Fruit fly (Drosophila melanogaster) whole organism, embryonic: ENCODE measurements around the gene msl-3.

Experiments
- ATbp ChIP-seq: fragments of 200-800 bp; sonication (Bioruptor generic); optimal IDR thresholded peaks from 2 replicates; lab custom pipeline; 2017; ENCODE audit warnings: missing biosample characterization, mild to moderate bottlenecking, missing genetic modification characterization, missing genetic modification reagents
- B-H2 ChIP-seq: fragments of 200-800 bp; sonication (Bioruptor generic); optimal IDR thresholded peaks from 2 replicates; lab custom pipeline; 2018; ENCODE audit warnings: missing biosample characterization, mild to moderate bottlenecking, missing genetic modification characterization
- CG10267 ChIP-seq: fragments of 200-800 bp; sonication (Bioruptor generic); optimal IDR thresholded peaks from 2 replicates; lab custom pipeline; 2018; ENCODE audit warnings: missing biosample characterization, mild to moderate bottlenecking, missing genetic modification characterization, moderate library complexity
- CG10543 ChIP-seq: fragments of 200-800 bp; sonication (Bioruptor generic); optimal IDR thresholded peaks from 3 replicates; lab custom pipeline; 2017; ENCODE audit warnings: missing biosample characterization, mild to moderate bottlenecking, missing genetic modification characterization, moderate library complexity
- CG11093 ChIP-seq: fragments of 200-800 bp; sonication (Bioruptor generic); IDR thresholded peaks from 3 replicates; pipeline ENCODE4 v1.3.6; 2022; ENCODE audit warnings: missing biosample characterization, missing genetic modification characterization
- CG11695 ChIP-seq: fragments of 200-800 bp; sonication (Bioruptor generic); IDR thresholded peaks from 3 replicates; pipeline ENCODE4 v1.3.6; 2022; ENCODE audit warnings: missing biosample characterization, missing genetic modification characterization
- CG13123 ChIP-seq: fragments of 200-800 bp; sonication (Bioruptor generic); optimal IDR thresholded peaks from 2 replicates; lab custom pipeline; 2016; ENCODE audit warnings: missing biosample characterization, missing genetic modification characterization
- CG30403 ChIP-seq: fragments of 200-800 bp; sonication (Bioruptor generic); optimal IDR thresholded peaks from 3 replicates; lab custom pipeline; 2016; ENCODE audit warnings: missing biosample characterization, missing genetic modification characterization
- CG3995 ChIP-seq: fragments of 200-800 bp; sonication (Bioruptor generic); optimal IDR thresholded peaks from 3 replicates; lab custom pipeline; 2016; ENCODE audit warnings: missing biosample characterization, missing genetic modification characterization
- CG5953 ChIP-seq: fragments of 200-800 bp; sonication (Bioruptor generic); IDR thresholded peaks from 2 replicates; pipeline ENCODE4 v1.3.6; 2022; ENCODE audit warnings: missing biosample characterization, missing genetic modification characterization
- CG6689 ChIP-seq: fragments of 200-800 bp; sonication (Bioruptor generic); IDR thresholded peaks from 2 replicates; pipeline ENCODE4 v1.3.6; 2022; ENCODE audit warnings: missing biosample characterization, missing genetic modification characterization
- CG6813 ChIP-seq: fragments of 200-800 bp; sonication (Bioruptor generic); optimal IDR thresholded peaks from 2 replicates; lab custom pipeline; 2017; ENCODE audit warnings: missing biosample characterization, missing genetic modification characterization, mild to moderate bottlenecking, moderate library complexity, missing genetic modification reagents
- CG7839 ChIP-seq: fragments of 200-800 bp; sonication (Bioruptor generic); optimal IDR thresholded peaks from 3 replicates; lab custom pipeline; 2018; ENCODE audit warnings: missing biosample characterization, mild to moderate bottlenecking, missing genetic modification characterization, moderate library complexity
- D19A ChIP-seq: fragments of 200-800 bp; optimal IDR thresholded peaks from 3 replicates; lab custom pipeline; 2019; ENCODE audit warnings: missing biosample characterization, mild to moderate bottlenecking, missing genetic modification characterization, moderate library complexity
- Dfd ChIP-seq, 2 experiments: fragments of >200 bp; optimal IDR thresholded peaks; 2 replicates each; lab custom pipeline; 2017; ENCODE audit warnings: missing biosample characterization in 2 of 2, missing genetic modification characterization in 2 of 2
- Eip74EF ChIP-seq, 2 experiments: fragments of 200-800 bp in 1 of 2; fragments of >200 bp in 1 of 2; sonication (Bioruptor generic) in 1 of 2; optimal IDR thresholded peaks; 2 replicates each; lab custom pipeline; 2017 to 2019; ENCODE audit warnings: missing biosample characterization in 2 of 2, missing genetic modification characterization in 2 of 2, mild to moderate bottlenecking in 1 of 2, moderate library complexity in 1 of 2
- Ets65A ChIP-seq: fragments of 200-800 bp; sonication (Bioruptor generic); peaks from one replicate; lab custom pipeline; 2016; ENCODE audit warnings: missing biosample characterization, missing genetic modification characterization
- HLH3B ChIP-seq: fragments of 200-800 bp; sonication (Bioruptor generic); IDR thresholded peaks from 2 replicates; pipeline ENCODE4 v1.3.6; 2022; ENCODE audit warnings: missing biosample characterization, missing genetic modification characterization
- HLHmδ ChIP-seq: fragments of 200-800 bp; sonication (Bioruptor generic); optimal IDR thresholded peaks from 2 replicates; lab custom pipeline; 2018; ENCODE audit warnings: missing biosample characterization, mild to moderate bottlenecking, missing genetic modification characterization, moderate library complexity
- Hr3 ChIP-seq: fragments of 200-800 bp; sonication (Bioruptor generic); optimal IDR thresholded peaks from 3 replicates; lab custom pipeline; 2016; ENCODE audit warnings: missing biosample characterization, missing genetic modification characterization
- MBD-R2 ChIP-seq: fragments of 200-800 bp; sonication (Bioruptor generic); IDR thresholded peaks from 2 replicates; pipeline ENCODE4 v1.3.6; 2022; ENCODE audit warnings: missing biosample characterization, missing genetic modification characterization
- Nf-YA ChIP-seq: fragments of 200-800 bp; sonication (Bioruptor generic); IDR thresholded peaks from 2 replicates; pipeline ENCODE4 v1.3.6; 2022; ENCODE audit warnings: missing biosample characterization, missing genetic modification characterization
- Oli ChIP-seq: fragments of 200-800 bp; sonication (Bioruptor generic); optimal IDR thresholded peaks from 2 replicates; lab custom pipeline; 2018; ENCODE audit warnings: missing biosample characterization, mild to moderate bottlenecking, missing genetic modification characterization, moderate library complexity
- Usf ChIP-seq: fragments of 200-800 bp; sonication (Bioruptor generic); optimal IDR thresholded peaks from 2 replicates; lab custom pipeline; 2017; ENCODE audit warnings: missing genotype, missing biosample characterization, missing genetic modification characterization
- Xbp1 ChIP-seq: fragments of 200-800 bp; sonication (Bioruptor generic); optimal IDR thresholded peaks from 3 replicates; lab custom pipeline; 2016; ENCODE audit warnings: missing biosample characterization, mild to moderate bottlenecking, missing genetic modification characterization
- abd-A ChIP-seq: fragments of 200-800 bp; sonication (Bioruptor generic); optimal IDR thresholded peaks from 3 replicates; lab custom pipeline; 2019; ENCODE audit warnings: missing biosample characterization, mild to moderate bottlenecking, missing genetic modification characterization, moderate library complexity
- al ChIP-seq: fragments of 200-800 bp; sonication (Bioruptor generic); IDR thresholded peaks from 2 replicates; pipeline ENCODE4 v1.3.6; 2022; ENCODE audit warnings: missing biosample characterization, missing genetic modification characterization
- chinmo ChIP-seq: fragments of 200-800 bp; sonication (Bioruptor generic); IDR thresholded peaks from 4 replicates; pipeline ENCODE4 v1.3.6; 2022; ENCODE audit warnings: missing biosample characterization, missing genetic modification characterization; ENCODE audit not compliant: partially characterized antibody
- crol ChIP-seq: fragments of 200-800 bp; sonication (Bioruptor generic); IDR thresholded peaks from 2 replicates; pipeline ENCODE4 v1.3.6; 2022; ENCODE audit warnings: missing biosample characterization, missing genetic modification characterization
- cwo ChIP-seq: fragments of 200-800 bp; sonication (Bioruptor generic); optimal IDR thresholded peaks from 3 replicates; lab custom pipeline; 2017; ENCODE audit warnings: missing biosample characterization, missing genetic modification characterization, mild to moderate bottlenecking, moderate library complexity, missing genetic modification reagents
- disco-r ChIP-seq: fragments of 200-800 bp; sonication (Bioruptor generic); optimal IDR thresholded peaks from 2 replicates; lab custom pipeline; 2016; ENCODE audit warnings: missing biosample characterization, missing genetic modification characterization
- exex ChIP-seq: fragments of 200-800 bp; sonication (Bioruptor generic); optimal IDR thresholded peaks from 4 replicates; lab custom pipeline; 2018; ENCODE audit warnings: missing biosample characterization, mild to moderate bottlenecking, missing genetic modification characterization, moderate library complexity
- gfzf ChIP-seq: fragments of 200-800 bp; sonication (Bioruptor generic); optimal IDR thresholded peaks from 2 replicates; lab custom pipeline; 2016; ENCODE audit warnings: missing biosample characterization, mild to moderate bottlenecking, missing genetic modification characterization, moderate library complexity
- gro ChIP-seq: fragments of 200-800 bp; sonication (Bioruptor generic); optimal IDR thresholded peaks from 2 replicates; lab custom pipeline; 2016; ENCODE audit warnings: missing biosample characterization, missing genetic modification characterization
- lab ChIP-seq: fragments of 200-800 bp; sonication (Bioruptor generic); optimal IDR thresholded peaks from 3 replicates; lab custom pipeline; 2017; ENCODE audit warnings: missing biosample characterization, missing genetic modification characterization, mild to moderate bottlenecking, moderate library complexity, missing genetic modification reagents
- mirr ChIP-seq: fragments of 200-800 bp; sonication (Bioruptor generic); optimal IDR thresholded peaks from 3 replicates; lab custom pipeline; 2018; ENCODE audit warnings: missing biosample characterization, mild to moderate bottlenecking, missing genetic modification characterization
- nmo ChIP-seq: fragments of 200-800 bp; sonication (Bioruptor generic); optimal IDR thresholded peaks from 2 replicates; lab custom pipeline; 2018; ENCODE audit warnings: missing biosample characterization, mild to moderate bottlenecking, missing genetic modification characterization, moderate library complexity
- pb ChIP-seq: fragments of 200-800 bp; sonication (Bioruptor generic); optimal IDR thresholded peaks from 3 replicates; lab custom pipeline; 2016; ENCODE audit warnings: missing biosample characterization, missing genetic modification characterization
- pfk ChIP-seq: fragments of 200-800 bp; sonication (Bioruptor generic); optimal IDR thresholded peaks from 2 replicates; lab custom pipeline; 2018; ENCODE audit warnings: missing biosample characterization, mild to moderate bottlenecking, missing genetic modification characterization, moderate library complexity
- pita ChIP-seq: fragments of 200-800 bp; sonication (Bioruptor generic); optimal IDR thresholded peaks from 2 replicates; lab custom pipeline; 2017; ENCODE audit warnings: missing biosample characterization, mild to moderate bottlenecking, missing genetic modification characterization
- pzg ChIP-seq: fragments of 200-800 bp; sonication (Bioruptor generic); optimal IDR thresholded peaks from 3 replicates; lab custom pipeline; 2018; ENCODE audit warnings: missing biosample characterization, mild to moderate bottlenecking, missing genetic modification characterization, moderate library complexity
- shn ChIP-seq: fragments of 200-800 bp; sonication (Bioruptor generic); optimal IDR thresholded peaks from 3 replicates; lab custom pipeline; 2016; ENCODE audit warnings: missing biosample characterization, missing genetic modification characterization
- sna ChIP-seq: fragments of 200-800 bp; sonication (Bioruptor generic); IDR thresholded peaks from 2 replicates; pipeline ENCODE4 v1.3.6; 2022; ENCODE audit warnings: missing biosample characterization, missing genetic modification characterization; ENCODE audit not compliant: partially characterized antibody
- sug ChIP-seq: fragments of 200-800 bp; optimal IDR thresholded peaks from 2 replicates; lab custom pipeline; 2019; ENCODE audit warnings: missing biosample characterization, mild to moderate bottlenecking, missing genetic modification characterization, moderate library complexity
- zfh2 ChIP-seq: fragments of 200-800 bp; sonication (Bioruptor generic); optimal IDR thresholded peaks from 2 replicates; lab custom pipeline; 2016; ENCODE audit warnings: missing biosample characterization, missing genetic modification characterization

Gene msl-3

DNA sequence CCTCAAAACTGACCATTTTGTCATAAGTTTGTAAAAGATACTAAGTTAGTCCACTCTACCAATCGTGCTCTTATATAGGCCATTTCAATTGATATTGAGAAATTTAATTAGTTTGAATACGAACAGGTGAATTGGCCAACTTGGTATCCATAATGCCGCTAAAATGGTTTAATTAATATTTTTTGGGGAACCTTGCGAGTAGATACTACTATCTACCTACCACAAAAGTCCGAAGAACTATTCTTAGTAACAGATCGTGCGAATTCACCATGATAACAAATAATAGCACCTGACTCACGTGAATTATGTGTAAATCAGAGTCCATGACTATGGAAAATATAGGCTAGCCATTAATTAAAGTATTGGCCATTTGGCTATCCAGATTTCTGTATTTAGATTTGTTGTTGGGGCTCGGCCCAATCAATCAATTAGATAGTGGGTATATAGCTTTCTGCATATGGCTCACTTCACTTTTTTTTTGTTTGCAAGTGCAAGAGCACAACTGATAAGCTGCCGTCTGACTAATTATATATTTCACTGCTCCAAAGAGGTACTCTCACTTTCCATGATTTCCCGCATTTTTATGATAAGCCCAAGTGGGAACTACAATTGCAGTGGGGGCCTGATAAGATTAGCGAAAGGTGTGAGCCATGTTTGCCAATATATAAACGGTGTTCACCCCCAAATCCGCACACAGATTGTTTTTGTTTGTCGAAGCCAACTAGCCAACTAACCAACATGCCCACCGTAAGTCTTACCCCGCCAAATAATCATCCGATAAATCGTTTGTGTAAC lies 3.1 kb upstream of the msl-3 start, which contains the start of the genes Acbp4 and Acbp6:
Gene Acbp4 (minus strand): TSS at position 51 of the 795 bp plus-strand sequence.
Gene Acbp6 (plus strand): TSS at position 690 of the 795 bp plus-strand sequence.
- no peak for TF ChIP-seq gro (GFP tag; lab: Kevin White, UChicago)
- TF ChIP-seq lab (GFP tag; lab: Kevin White, UChicago): peak; percentile 25
- no peak for TF ChIP-seq pfk (GFP tag; lab: Kevin White, UChicago)
- 0 out of 4 replicates have a peak, but pooled peaks have one; percentile 61 for TF ChIP-seq chinmo (GFP tag; lab: Robert Waterston, UW)
- TF ChIP-seq sug (tag; lab: Kevin White, UChicago): peak; percentile 65
- no peak for TF ChIP-seq Eip74EF (GFP tag; optimal IDR thresholded peaks at IDR 0.05; lab: Kevin White, UChicago)
- TF ChIP-seq CG11695: 0 out of 3 replicates have a peak, but pooled peaks have one; percentile 10
- TF ChIP-seq shn: no peak
- peak; percentile 66 for TF ChIP-seq mirr
- TF ChIP-seq exex: peak; percentile 81
- TF ChIP-seq cwo (GFP tag; lab: Kevin White, UChicago): peak; percentile 29

DNA sequence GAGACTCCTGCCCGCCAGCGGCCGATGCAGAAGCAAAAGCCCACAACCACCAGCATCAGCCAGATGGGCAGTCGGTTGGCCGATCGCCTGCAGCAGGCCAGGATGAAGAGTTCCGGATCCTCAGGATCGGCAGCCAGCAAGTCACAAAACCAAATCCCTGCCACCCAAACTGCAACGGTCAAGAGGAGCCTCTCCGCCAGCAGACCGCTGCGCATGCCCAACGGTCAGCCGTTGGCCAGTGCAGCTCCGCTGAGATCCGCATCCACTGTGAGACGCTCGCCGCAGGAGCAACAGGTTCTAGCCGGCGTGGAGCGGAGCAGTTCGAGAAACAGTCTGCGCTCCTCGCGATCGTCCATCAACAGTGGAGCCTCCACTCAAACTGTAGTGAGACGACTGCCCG lies 3.2 kb downstream of the msl-3 start:
- TF ChIP-seq Ets65A (GFP tag; lab: Kevin White, UChicago) (peak; percentile 91), Nf-YA (no peak)

dm6 chr3L:7115944-7116343 lies 9.4 kb downstream of the msl-3 start:
- TF ChIP-seq Dfd (GFP tag; optimal IDR thresholded peaks at IDR 0.05; lab: Kevin White, UChicago): no peak
- no peak for TF ChIP-seq pzg (GFP tag; lab: Kevin White, UChicago)
- TF ChIP-seq disco-r: no peak
- no peak for TF ChIP-seq pb
- no peak for TF ChIP-seq HLH3B (GFP tag; lab: Robert Waterston, UW)
- no peak for TF ChIP-seq CG11093 (GFP tag; lab: Robert Waterston, UW)
- TF ChIP-seq crol (GFP tag; lab: Robert Waterston, UW): no peak
- no peak for TF ChIP-seq CG6813 (GFP tag; lab: Kevin White, UChicago)
- no peak for TF ChIP-seq CG10267 (tag; lab: Kevin White, UChicago)
- TF ChIP-seq CG6689 (GFP tag; lab: Robert Waterston, UW): no peak
- TF ChIP-seq CG10543 (GFP tag; lab: Kevin White, UChicago): peak; percentile 5
- TF ChIP-seq gro (GFP tag; lab: Kevin White, UChicago): peak; percentile 79
- TF ChIP-seq Xbp1: no peak
- TF ChIP-seq chinmo (GFP tag; lab: Robert Waterston, UW): 0 out of 4 replicates have a peak, but pooled peaks have one; percentile 48
- TF ChIP-seq Usf (GFP tag; lab: Kevin White, UChicago): no peak
- no peak for TF ChIP-seq nmo (GFP tag; lab: Kevin White, UChicago)
- no peak for TF ChIP-seq Oli (tag; lab: Kevin White, UChicago)
- TF ChIP-seq CG5953 (GFP tag; lab: Robert Waterston, UW): no peak
- TF ChIP-seq gfzf (GFP tag; lab: Kevin White, UChicago): no peak
- no peak for TF ChIP-seq sna (GFP tag; lab: Robert Waterston, UW)
- no peak for TF ChIP-seq zfh2
- TF ChIP-seq B-H2 (GFP tag; lab: Kevin White, UChicago): peak; percentile 62
- TF ChIP-seq D19A (tag; lab: Kevin White, UChicago): no peak
- TF ChIP-seq CG3995 (GFP tag; lab: Kevin White, UChicago): no peak
- TF ChIP-seq ATbp (GFP tag; lab: Kevin White, UChicago): no peak
- TF ChIP-seq CG7839 (tag; lab: Kevin White, UChicago): no peak
- no peak for TF ChIP-seq abd-A (tag; lab: Kevin White, UChicago)
- TF ChIP-seq CG13123: no peak
- no peak for TF ChIP-seq Hr3 (GFP tag; lab: Kevin White, UChicago)
- TF ChIP-seq pfk (GFP tag; lab: Kevin White, UChicago): no peak
- TF ChIP-seq CG30403: no peak
- TF ChIP-seq HLHmδ (GFP tag; lab: Kevin White, UChicago): no peak
- no peak for TF ChIP-seq al (GFP tag; lab: Robert Waterston, UW)
- TF ChIP-seq pita: no peak
- 0 out of 2 replicates have a peak, but pooled peaks have one; percentile 7 for TF ChIP-seq MBD-R2
